Worm (Caenorhabditis elegans) whole organism, L2 larva: ENCODE data around the gene C17H12.5.

Experiments
- F13H6.1 ChIP-seq: sonication (generic microtip); optimal IDR thresholded peaks from 2 replicates; lab custom pipeline; 2016; ENCODE audit warnings: missing genetic modification characterization, missing compliant biosample characterization
- R02D3.7 ChIP-seq: fragments of 150-350 bp; optimal IDR thresholded peaks from 2 replicates; lab custom pipeline; 2014; ENCODE audit warnings: missing biosample characterization, missing genetic modification characterization
- Y55F3AM.14 ChIP-seq: fragments of 200-800 bp; sonication (Bioruptor generic); optimal IDR thresholded peaks from 2 replicates; lab custom pipeline; 2018; ENCODE audit warnings: mild to moderate bottlenecking, missing genetic modification characterization, missing compliant biosample characterization
- aly-2 ChIP-seq: fragments of 150-350 bp; optimal IDR thresholded peaks from 2 replicates; lab custom pipeline; 2014; ENCODE audit warnings: missing biosample characterization, missing genetic modification characterization
- ama-1 ChIP-seq: fragments of 150-350 bp; optimal IDR thresholded peaks from 2 replicates; lab custom pipeline; 2018; ENCODE audit warnings: inconsistent platforms
- blmp-1 ChIP-seq: sonication (generic microtip); optimal IDR thresholded peaks from 2 replicates; lab custom pipeline; 2017; ENCODE audit warnings: missing genetic modification characterization, mild to moderate bottlenecking, missing compliant biosample characterization, antibody characterized with exemption, moderate library complexity; ENCODE audit not compliant: insufficient read depth
- ceh-16 ChIP-seq: fragments of 150-350 bp; optimal IDR thresholded peaks from 2 replicates; lab custom pipeline; 2014; ENCODE audit warnings: missing biosample characterization, missing genetic modification characterization
- crh-2 ChIP-seq: sonication (generic microtip); optimal IDR thresholded peaks from 2 replicates; lab custom pipeline; 2017; ENCODE audit warnings: missing biosample characterization, missing genetic modification characterization
- dmd-4 ChIP-seq: sonication (generic microtip); optimal IDR thresholded peaks from 2 replicates; lab custom pipeline; 2017; ENCODE audit warnings: missing biosample characterization, missing genetic modification characterization
- egl-27 ChIP-seq: sonication (generic microtip); optimal IDR thresholded peaks from 3 replicates; lab custom pipeline; 2017; ENCODE audit warnings: missing biosample characterization, missing genetic modification reagents, missing genetic modification characterization
- elt-1 ChIP-seq: fragments of 150-350 bp; optimal IDR thresholded peaks from 2 replicates; lab custom pipeline; 2014; ENCODE audit warnings: missing biosample characterization, missing genetic modification characterization
- elt-3 ChIP-seq: sonication (generic microtip); optimal IDR thresholded peaks from 2 replicates; lab custom pipeline; 2017; ENCODE audit warnings: missing biosample characterization, missing genetic modification characterization
- fos-1 ChIP-seq: fragments of 150-350 bp; optimal IDR thresholded peaks from 2 replicates; lab custom pipeline; 2014; ENCODE audit warnings: missing biosample characterization, missing genetic modification characterization
- lin-11 ChIP-seq: fragments of 150-350 bp; sonication (generic microtip); optimal IDR thresholded peaks from 2 replicates; lab custom pipeline; 2014; ENCODE audit warnings: missing biosample characterization, missing genetic modification characterization, inconsistent platforms, mixed read lengths
- lin-13 ChIP-seq: fragments of 150-350 bp; optimal IDR thresholded peaks from 2 replicates; lab custom pipeline; 2014; ENCODE audit warnings: missing biosample characterization, missing genetic modification reagents, missing genetic modification characterization
- lin-39 ChIP-seq: fragments of 150-350 bp; optimal IDR thresholded peaks from 2 replicates; lab custom pipeline; 2014; ENCODE audit warnings: missing biosample characterization, missing genetic modification reagents, missing genetic modification characterization
- lsy-2 ChIP-seq, 2 experiments: fragments of 150-350 bp in 1 of 2; sonication (generic microtip) in 1 of 2; optimal IDR thresholded peaks; 2 replicates each; lab custom pipeline; 2014 to 2017; ENCODE audit warnings: missing biosample characterization in 2 of 2, missing genetic modification characterization in 2 of 2
- mab-5 ChIP-seq: fragments of 150-350 bp; optimal IDR thresholded peaks from 2 replicates; lab custom pipeline; 2014; ENCODE audit warnings: missing biosample characterization, missing genetic modification characterization
- mdl-1 ChIP-seq, 2 experiments: fragments of 150-350 bp in 1 of 2; sonication (generic microtip) in 1 of 2; optimal IDR thresholded peaks; 2 replicates each; lab custom pipeline; 2017; ENCODE audit warnings: missing biosample characterization in 2 of 2, missing genetic modification characterization in 2 of 2
- nhr-10 ChIP-seq: sonication (generic microtip); optimal IDR thresholded peaks from 2 replicates; lab custom pipeline; 2017; ENCODE audit warnings: missing biosample characterization, missing genetic modification characterization
- nhr-11 ChIP-seq: fragments of 150-350 bp; optimal IDR thresholded peaks from 2 replicates; lab custom pipeline; 2014; ENCODE audit warnings: missing biosample characterization, missing genetic modification characterization
- nhr-129 ChIP-seq: fragments of 150-350 bp; optimal IDR thresholded peaks from 2 replicates; lab custom pipeline; 2014; ENCODE audit warnings: missing biosample characterization, missing genetic modification characterization
- nhr-23 ChIP-seq: fragments of 150-350 bp; optimal IDR thresholded peaks from 2 replicates; lab custom pipeline; 2014; ENCODE audit warnings: missing biosample characterization, missing genetic modification reagents, missing genetic modification characterization
- nhr-237 ChIP-seq: fragments of 150-350 bp; optimal IDR thresholded peaks from 2 replicates; lab custom pipeline; 2014; ENCODE audit warnings: missing biosample characterization, missing genetic modification characterization
- nhr-6 ChIP-seq: fragments of 150-350 bp; optimal IDR thresholded peaks from 2 replicates; lab custom pipeline; 2014; ENCODE audit warnings: missing biosample characterization, missing genetic modification characterization
- nhr-77 ChIP-seq: fragments of 150-350 bp; optimal IDR thresholded peaks from 2 replicates; lab custom pipeline; 2014; ENCODE audit warnings: missing biosample characterization, missing genetic modification characterization
- peb-1 ChIP-seq: fragments of 150-350 bp; optimal IDR thresholded peaks from 2 replicates; lab custom pipeline; 2014; ENCODE audit warnings: missing biosample characterization, missing genetic modification characterization
- sem-4 ChIP-seq: fragments of 150-350 bp; optimal IDR thresholded peaks from 2 replicates; lab custom pipeline; 2014; ENCODE audit warnings: missing biosample characterization, missing genetic modification reagents, missing genetic modification characterization
- skn-1 ChIP-seq: sonication (generic microtip); optimal IDR thresholded peaks from 2 replicates; lab custom pipeline; 2017; ENCODE audit warnings: missing biosample characterization, missing genetic modification characterization
- sma-3 ChIP-seq: sonication (generic microtip); optimal IDR thresholded peaks from 2 replicates; lab custom pipeline; 2016; ENCODE audit warnings: missing genetic modification reagents, missing genetic modification characterization, missing compliant biosample characterization
- sma-9 ChIP-seq, 2 experiments: fragments of 150-350 bp in 1 of 2; sonication (generic microtip) in 1 of 2; optimal IDR thresholded peaks; 2 replicates each; lab custom pipeline; 2014 to 2016; ENCODE audit warnings: missing genetic modification characterization in 2 of 2, mild to moderate bottlenecking in 1 of 2, missing biosample characterization in 1 of 2, missing compliant biosample characterization in 1 of 2, missing genetic modification reagents in 1 of 2, moderate library complexity in 1 of 2
- snpc-4 ChIP-seq: fragments of 150-350 bp; optimal IDR thresholded peaks from 2 replicates; lab custom pipeline; 2014; ENCODE audit warnings: missing biosample characterization, missing genetic modification characterization
- unc-39 ChIP-seq: fragments of 150-350 bp; optimal IDR thresholded peaks from 2 replicates; lab custom pipeline; 2014; ENCODE audit warnings: missing biosample characterization, missing genetic modification characterization
- unc-55 ChIP-seq: fragments of 150-350 bp; sonication (generic microtip); optimal IDR thresholded peaks from 3 replicates; lab custom pipeline; 2014; ENCODE audit warnings: missing biosample characterization, missing genetic modification reagents, missing genetic modification characterization
- unc-62 ChIP-seq: fragments of 150-350 bp; optimal IDR thresholded peaks from 2 replicates; lab custom pipeline; 2014; ENCODE audit warnings: missing biosample characterization, missing genetic modification reagents, missing genetic modification characterization
- zag-1 ChIP-seq: fragments of 150-350 bp; optimal IDR thresholded peaks from 2 replicates; lab custom pipeline; 2014; ENCODE audit warnings: missing biosample characterization, missing genetic modification characterization
- ztf-1 ChIP-seq: fragments of 200-800 bp; sonication (Bioruptor generic); conservative IDR thresholded peaks from 2 replicates; pipeline ENCODE4 v1.3.6; 2022; ENCODE audit warnings: missing genetic modification characterization, missing compliant biosample characterization
- ztf-4 ChIP-seq: fragments of 150-350 bp; optimal IDR thresholded peaks from 2 replicates; lab custom pipeline; 2014; ENCODE audit warnings: missing biosample characterization, missing genetic modification characterization

Gene C17H12.5

DNA sequence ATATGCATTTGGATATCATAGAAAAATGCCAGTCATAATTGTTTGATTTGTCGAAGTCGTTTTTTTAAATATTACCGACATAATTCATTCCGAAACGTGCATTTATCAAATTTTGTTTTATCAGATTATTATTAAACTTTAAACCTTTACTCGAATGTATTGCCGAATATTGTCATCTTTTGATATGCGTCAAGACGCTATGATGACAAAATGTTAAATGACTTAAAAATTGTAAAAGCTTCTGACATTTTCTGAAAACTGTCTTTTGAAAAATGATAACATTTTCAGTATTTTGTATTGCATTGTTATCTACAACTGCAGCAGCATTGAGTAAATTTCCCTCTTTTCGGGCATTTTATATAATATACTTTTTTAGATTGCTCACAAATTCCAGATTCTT lies 7.2 kb upstream of the C17H12.5 start, which contains the start of gene H20E11.3:
Gene H20E11.3 (plus strand): TSS at position 195 of the 400 bp plus-strand sequence.
- TF ChIP-seq sem-4 (tag; lab: Kevin White, UChicago) (no peak), skn-1 (peak; percentile 85), fos-1 (tag; lab: Kevin White, UChicago) (peak; percentile 49), crh-2 (tag; lab: Kevin White, UChicago) (no peak), ztf-1 (GFP tag; lab: Robert Waterston, UW) (no peak), nhr-77 (tag; lab: Kevin White, UChicago) (no peak)

DNA sequence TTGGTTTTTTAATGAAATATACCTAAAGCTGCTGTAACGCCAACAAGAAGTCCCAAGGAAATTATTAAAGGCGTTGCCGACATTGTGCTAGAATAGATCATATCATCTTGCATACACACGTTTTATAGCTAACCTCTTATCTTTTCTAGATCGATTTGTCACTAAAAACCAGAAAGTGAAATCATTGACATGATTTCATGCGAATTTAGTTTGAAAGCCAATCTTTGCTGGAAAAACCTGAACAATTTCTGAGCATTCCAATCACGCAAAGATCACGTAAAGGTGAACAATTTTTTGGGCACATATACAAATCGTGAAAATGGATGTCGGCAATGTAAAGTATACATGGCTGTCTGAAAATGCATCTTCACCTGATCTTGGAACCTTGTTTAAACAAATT lies 5.0 kb upstream of the C17H12.5 start, which contains the start of gene C17H12.6:
Gene C17H12.6 (minus strand): TSS at position 101 of the 400 bp plus-strand sequence.
- TF ChIP-seq skn-1: no peak
- TF ChIP-seq nhr-23: no peak
- no peak for TF ChIP-seq snpc-4 (tag; lab: Kevin White, UChicago)
- TF ChIP-seq mab-5 (tag; lab: Kevin White, UChicago): no peak
- TF ChIP-seq aly-2 (tag; lab: Kevin White, UChicago): no peak
- no peak for TF ChIP-seq ceh-16
- no peak for TF ChIP-seq unc-39 (tag; lab: Kevin White, UChicago)

DNA sequence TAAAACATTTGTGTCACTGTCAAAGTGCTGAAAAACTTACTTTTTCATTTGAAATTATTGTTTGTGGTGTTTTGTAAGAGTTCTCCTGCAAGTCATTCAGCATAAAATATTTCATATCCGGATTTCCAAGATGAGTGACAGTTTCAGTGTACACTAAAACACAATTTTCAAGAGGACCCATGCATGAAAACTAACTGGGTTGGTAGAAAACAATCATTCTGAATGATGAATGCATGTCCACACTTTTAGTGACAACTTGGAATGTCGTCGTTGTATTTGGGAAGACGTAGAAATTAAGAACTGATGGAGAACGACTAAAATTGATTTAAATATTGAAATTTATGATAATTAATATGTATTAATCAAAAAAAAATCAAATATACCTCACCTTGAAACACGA lies 4.3 kb upstream of the C17H12.5 start:
- TF ChIP-seq ceh-16 (no peak), ama-1 (no peak), zag-1 (no peak), sem-4 (tag; lab: Kevin White, UChicago) (no peak), lin-13 (GFP tag; lab: Kevin White, UChicago) (no peak), lsy-2 (tag; optimal IDR thresholded peaks at IDR 0.05; lab: Kevin White, UChicago) (no peak), mab-5 (tag; lab: Kevin White, UChicago) (no peak), dmd-4 (tag; lab: Kevin White, UChicago) (no peak), nhr-11 (tag; lab: Kevin White, UChicago) (no peak), Y55F3AM.14 (GFP tag; lab: Kevin White, UChicago) (no peak), ztf-4 (tag; lab: Kevin White, UChicago) (no peak), snpc-4 (tag; lab: Kevin White, UChicago) (no peak), mdl-1 (tag; optimal IDR thresholded peaks at IDR 0.05; lab: Kevin White, UChicago) (no peak), fos-1 (tag; lab: Kevin White, UChicago) (no peak), lin-39 (tag; lab: Kevin White, UChicago) (no peak), unc-55 (GFP tag; lab: Kevin White, UChicago) (no peak), sma-3 (GFP tag; lab: Kevin White, UChicago) (no peak)

DNA sequence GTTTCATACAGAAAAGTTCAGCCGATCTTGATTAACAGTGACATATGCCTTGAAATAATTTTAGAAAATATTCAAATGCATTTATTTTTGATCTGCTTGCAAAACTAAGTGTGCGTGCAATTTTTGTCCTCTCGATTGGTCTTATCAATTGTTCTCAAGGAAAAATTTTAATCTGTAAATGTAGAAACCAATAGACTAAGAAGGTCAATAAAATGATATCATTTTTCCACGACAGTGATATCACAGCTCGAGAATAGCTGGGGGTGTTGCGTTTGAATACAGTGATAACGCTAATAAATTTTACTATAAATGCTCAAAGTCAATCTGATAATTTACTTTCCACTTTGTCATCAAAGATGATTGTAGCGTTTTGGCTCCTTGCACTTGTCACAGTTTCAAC lies 915 bp upstream of the C17H12.5 start, which contains the start of gene C17H12.8:
Gene C17H12.8 (plus strand): TSS at position 335 of the 400 bp plus-strand sequence.
- TF ChIP-seq unc-39 (tag; lab: Kevin White, UChicago): no peak
- no peak for TF ChIP-seq nhr-237 (tag; lab: Kevin White, UChicago)
- TF ChIP-seq nhr-129 (tag; lab: Kevin White, UChicago): no peak
- peak; percentile 73 for TF ChIP-seq fos-1 (tag; lab: Kevin White, UChicago)
- no peak for TF ChIP-seq Y55F3AM.14 (GFP tag; lab: Kevin White, UChicago)
- TF ChIP-seq sma-9 (GFP tag; optimal IDR thresholded peaks at IDR 0.05; lab: Kevin White, UChicago): peak; percentile 48
- TF ChIP-seq sma-9 (tag; optimal IDR thresholded peaks at IDR 0.05; lab: Kevin White, UChicago): no peak
- TF ChIP-seq, all 48 proteins: peak for 2

DNA sequence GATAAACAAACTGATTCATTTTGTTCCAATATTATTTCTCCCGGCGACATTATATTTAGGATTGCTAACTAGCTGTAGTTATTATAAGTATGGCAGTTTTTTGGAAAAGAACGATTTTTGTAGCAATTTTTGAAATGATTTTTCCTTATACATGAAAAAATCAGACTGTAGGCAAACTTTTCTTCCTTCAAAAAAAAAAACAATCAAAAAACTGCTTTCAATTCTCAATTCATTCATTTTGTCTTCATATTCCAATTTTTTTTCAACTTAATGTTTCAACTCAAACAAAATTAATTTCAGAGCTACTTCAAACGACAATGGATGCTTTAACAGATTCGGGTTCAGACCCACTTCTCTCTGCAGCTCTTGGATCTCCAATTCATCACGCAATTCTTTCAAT lies 5.6 kb downstream of the C17H12.5 start, which contains the start of gene ceh-48:
Gene ceh-48 (plus strand): TSS at position 301 of the 400 bp plus-strand sequence.
- TF ChIP-seq nhr-6 (tag; lab: Kevin White, UChicago) (no peak), unc-62 (GFP tag; lab: Kevin White, UChicago) (no peak), sma-3 (GFP tag; lab: Kevin White, UChicago) (no peak), nhr-77 (tag; lab: Kevin White, UChicago) (no peak), peb-1 (tag; lab: Kevin White, UChicago) (no peak)
- TF ChIP-seq, all 48 proteins: peak for 0

DNA sequence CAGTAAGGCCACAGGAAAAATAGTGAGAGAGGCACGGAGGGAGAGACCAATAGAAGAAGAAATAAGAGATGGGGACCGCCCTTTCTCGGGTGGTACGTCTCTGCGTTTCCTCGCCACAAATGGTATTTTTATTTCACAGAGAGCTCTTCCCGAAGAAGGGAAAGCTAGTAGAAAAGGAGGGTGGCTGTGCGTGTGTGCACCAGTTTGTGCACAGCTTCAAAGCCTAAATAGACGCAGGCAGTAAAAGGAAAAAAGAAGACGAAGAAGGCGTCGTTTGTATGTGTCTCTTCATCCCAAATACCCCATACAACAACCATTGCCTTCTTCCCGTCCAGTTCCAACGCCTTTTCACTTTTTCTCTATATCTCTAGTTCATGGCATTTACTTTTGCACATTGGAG lies 7.7 kb downstream of the C17H12.5 start:
- TF ChIP-seq R02D3.7: no peak
- TF ChIP-seq skn-1: no peak
- peak; percentile 27 for TF ChIP-seq lin-11 (tag; lab: Kevin White, UChicago)
- TF ChIP-seq sem-4 (tag; lab: Kevin White, UChicago): peak; percentile 19
- peak; percentile 53 for TF ChIP-seq lin-13 (GFP tag; lab: Kevin White, UChicago)
- no peak for TF ChIP-seq egl-27 (tag; lab: Kevin White, UChicago)
- TF ChIP-seq nhr-23: no peak
- TF ChIP-seq nhr-237 (tag; lab: Kevin White, UChicago): no peak
- TF ChIP-seq aly-2 (tag; lab: Kevin White, UChicago): no peak
- TF ChIP-seq lin-39 (tag; lab: Kevin White, UChicago): no peak
- TF ChIP-seq mab-5 (tag; lab: Kevin White, UChicago): peak; percentile 14
- TF ChIP-seq lsy-2 (tag; optimal IDR thresholded peaks at IDR 0.05; lab: Kevin White, UChicago): peak; percentile 53 to 66
- no peak for TF ChIP-seq ama-1
- no peak for TF ChIP-seq blmp-1 (tag; lab: Kevin White, UChicago)
- TF ChIP-seq zag-1: peak; percentile 78
- no peak for TF ChIP-seq unc-62 (GFP tag; lab: Kevin White, UChicago)
- peak; percentile 68 for TF ChIP-seq crh-2 (tag; lab: Kevin White, UChicago)
- TF ChIP-seq dmd-4 (tag; lab: Kevin White, UChicago): no peak
- no peak for TF ChIP-seq fos-1 (tag; lab: Kevin White, UChicago)
- TF ChIP-seq ztf-1 (GFP tag; lab: Robert Waterston, UW): no peak
- TF ChIP-seq F13H6.1 (tag; lab: Kevin White, UChicago): peak; percentile 74
- no peak for TF ChIP-seq nhr-10
- TF ChIP-seq sma-9 (GFP tag; optimal IDR thresholded peaks at IDR 0.05; lab: Kevin White, UChicago): peak; percentile 42
- TF ChIP-seq sma-9 (tag; optimal IDR thresholded peaks at IDR 0.05; lab: Kevin White, UChicago): no peak
- no peak for TF ChIP-seq elt-3 (tag; lab: Kevin White, UChicago)
- TF ChIP-seq elt-1: no peak
